Worm (Caenorhabditis elegans): ENCODE measurements around the gene arrd-28.

Gene arrd-28

ce11 chrX:10168534-10168933 is 15.3 kb upstream of the arrd-28 start:
- TF ChIP-seq snpc-4 (tag; optimal IDR thresholded peaks at IDR 0.05) (no peak), zip-8 (tag; optimal IDR thresholded peaks at IDR 0.05) (no peak), elt-1 (tag; optimal IDR thresholded peaks at IDR 0.05; ENCODE audit: borderline replicate concordance, insufficient read depth) (no peak), ceh-39 (tag; optimal IDR thresholded peaks at IDR 0.05) (no peak), bed-3 (GFP tag; optimal IDR thresholded peaks at IDR 0.05) (no peak), ham-2 (GFP tag; optimal IDR thresholded peaks at IDR 0.05) (no peak), cnd-1 (tag; optimal IDR thresholded peaks at IDR 0.05) (no peak), mls-2 (tag; optimal IDR thresholded peaks at IDR 0.05) (no peak), nhr-28 (tag; optimal IDR thresholded peaks at IDR 0.05) (no peak), ceh-83 (GFP tag; optimal IDR thresholded peaks at IDR 0.05) (no peak), ztf-11 (tag; optimal IDR thresholded peaks at IDR 0.05) (no peak), mab-5 (tag; optimal IDR thresholded peaks at IDR 0.05) (no peak), hlh-1 (tag; optimal IDR thresholded peaks at IDR 0.05) (no peak), ces-1 (GFP tag; optimal IDR thresholded peaks at IDR 0.05) (no peak), ceh-43 (GFP tag; optimal IDR thresholded peaks at IDR 0.05) (no peak), nhr-2 (tag; optimal IDR thresholded peaks at IDR 0.05) (no peak), sptf-1 (tag; optimal IDR thresholded peaks at IDR 0.05) (no peak), unc-62 (GFP tag; optimal IDR thresholded peaks at IDR 0.05) (no peak)

- TF ChIP-seq M03D4.4 (tag; optimal IDR thresholded peaks at IDR 0.05) (no peak), cnd-1 (tag; optimal IDR thresholded peaks at IDR 0.05) (no peak), ceh-83 (GFP tag; optimal IDR thresholded peaks at IDR 0.05) (no peak), nhr-76 (tag; optimal IDR thresholded peaks at IDR 0.05) (no peak), unc-120 (tag; optimal IDR thresholded peaks at IDR 0.05; ENCODE audit: poor library complexity, severe bottlenecking) (no peak), sptf-1 (tag; optimal IDR thresholded peaks at IDR 0.05) (no peak), flh-1 (GFP tag; optimal IDR thresholded peaks at IDR 0.05) (no peak), ceh-43 (GFP tag; optimal IDR thresholded peaks at IDR 0.05) (no peak), unc-39 (tag; optimal IDR thresholded peaks at IDR 0.05) (no peak)
Measured at ce11 chrX:10170598-10170997, 13.2 kb upstream of the arrd-28 start.

- TF ChIP-seq M03D4.4 (tag; optimal IDR thresholded peaks at IDR 0.05): no peak
- no peak for TF ChIP-seq ham-2 (GFP tag; optimal IDR thresholded peaks at IDR 0.05)
- no peak for TF ChIP-seq nhr-76 (tag; optimal IDR thresholded peaks at IDR 0.05)
- TF ChIP-seq lin-13 (tag; optimal IDR thresholded peaks at IDR 0.05): no peak
Measured at ce11 chrX:10172004-10172584, 11.7 kb upstream of the arrd-28 start, which contains the start of gene C07A4.2. Gene C07A4.2 (plus strand): TSS chrX:10172198.

- TF ChIP-seq lin-32 (GFP tag; optimal IDR thresholded peaks at IDR 0.05) (no peak), ztf-11 (tag; optimal IDR thresholded peaks at IDR 0.05) (no peak), bed-3 (GFP tag; optimal IDR thresholded peaks at IDR 0.05) (no peak), cnd-1 (tag; optimal IDR thresholded peaks at IDR 0.05) (no peak), elt-1 (tag; optimal IDR thresholded peaks at IDR 0.05; ENCODE audit: borderline replicate concordance, insufficient read depth) (no peak), pha-4 (tag; optimal IDR thresholded peaks at IDR 0.05) (no peak), nhr-76 (tag; optimal IDR thresholded peaks at IDR 0.05) (no peak), nhr-237 (tag; optimal IDR thresholded peaks at IDR 0.05) (no peak), zip-8 (tag; optimal IDR thresholded peaks at IDR 0.05) (no peak)
Measured at ce11 chrX:10174683-10175082, 9.1 kb upstream of the arrd-28 start, which contains the start of gene C07A4.3. Gene C07A4.3 (plus strand): TSS chrX:10174983.

ce11 chrX:10176295-10176694 is 7.5 kb upstream of the arrd-28 start, which contains the start of gene ncs-4:
Gene ncs-4 (plus strand): TSS chrX:10176521.
- TF ChIP-seq unc-62 (GFP tag; optimal IDR thresholded peaks at IDR 0.05) (peak; percentile 31), ces-1 (GFP tag; optimal IDR thresholded peaks at IDR 0.05) (no peak), unc-120 (tag; optimal IDR thresholded peaks at IDR 0.05; ENCODE audit: poor library complexity, severe bottlenecking) (peak; percentile 52)

ce11 chrX:10182613-10183012 is 1.2 kb upstream of the arrd-28 start:
- TF ChIP-seq nhr-12 (tag; optimal IDR thresholded peaks at IDR 0.05): no peak
- TF ChIP-seq nhr-28 (tag; optimal IDR thresholded peaks at IDR 0.05): no peak
- TF ChIP-seq zip-8 (tag; optimal IDR thresholded peaks at IDR 0.05): no peak
- TF ChIP-seq sptf-1 (tag; optimal IDR thresholded peaks at IDR 0.05): no peak
- no peak for TF ChIP-seq drap-1 (GFP tag; optimal IDR thresholded peaks at IDR 0.05)
- no peak for TF ChIP-seq mep-1 (tag; optimal IDR thresholded peaks at IDR 0.05)
- no peak for TF ChIP-seq ztf-11 (tag; optimal IDR thresholded peaks at IDR 0.05)
- TF ChIP-seq snpc-4 (tag; optimal IDR thresholded peaks at IDR 0.05): no peak
- no peak for TF ChIP-seq nhr-237 (tag; optimal IDR thresholded peaks at IDR 0.05)

Data from whole organism, mixed stage, embryonic.